Worm (Caenorhabditis elegans) whole organism, late embryonic: ENCODE data around the gene lips-11.

Source experiments
- C08G9.2 ChIP-seq: sonication (generic microtip); optimal IDR thresholded peaks from 2 replicates; lab custom pipeline; 2016; ENCODE audit warnings: mild to moderate bottlenecking, missing genetic modification characterization, moderate library complexity, missing compliant biosample characterization
- C38D4.7 ChIP-seq: fragments of 200-800 bp; sonication (Bioruptor generic); optimal IDR thresholded peaks from 2 replicates; lab custom pipeline; 2018; ENCODE audit warnings: mild to moderate bottlenecking, missing genetic modification characterization, moderate library complexity, missing compliant biosample characterization
- F13H6.1 ChIP-seq: sonication (generic microtip); optimal IDR thresholded peaks from 2 replicates; lab custom pipeline; 2016; ENCODE audit warnings: missing genetic modification characterization, missing compliant biosample characterization
- K09A11.1 ChIP-seq: sonication (generic microtip); optimal IDR thresholded peaks from 2 replicates; lab custom pipeline; 2017; ENCODE audit warnings: antibody characterized with exemption, mild to moderate bottlenecking, missing genetic modification characterization, missing compliant biosample characterization; ENCODE audit not compliant: insufficient read depth
- ceh-14 ChIP-seq: sonication (generic microtip); optimal IDR thresholded peaks from 2 replicates; lab custom pipeline; 2016; ENCODE audit warnings: missing genotype, missing genetic modification characterization, missing compliant biosample characterization
- ceh-18 ChIP-seq: sonication (generic microtip); optimal IDR thresholded peaks from 2 replicates; lab custom pipeline; 2016; ENCODE audit warnings: missing genetic modification characterization, missing compliant biosample characterization
- ceh-2 ChIP-seq: sonication (generic microtip); optimal IDR thresholded peaks from 2 replicates; lab custom pipeline; 2016; ENCODE audit warnings: missing genotype, missing genetic modification characterization, missing compliant biosample characterization
- ceh-24 ChIP-seq: sonication (generic microtip); optimal IDR thresholded peaks from 2 replicates; lab custom pipeline; 2016; ENCODE audit warnings: mild to moderate bottlenecking, missing genetic modification characterization, missing compliant biosample characterization
- ceh-34 ChIP-seq: sonication (generic microtip); optimal IDR thresholded peaks from 2 replicates; lab custom pipeline; 2016; ENCODE audit warnings: mild to moderate bottlenecking, missing genetic modification characterization, missing compliant biosample characterization
- ceh-45 ChIP-seq: fragments of 200-800 bp; sonication (Bioruptor generic); IDR thresholded peaks from 2 replicates; pipeline ENCODE4 v1.3.6; 2022; ENCODE audit warnings: missing genetic modification reagents, missing genetic modification characterization, missing compliant biosample characterization
- ceh-48 ChIP-seq: sonication (generic microtip); optimal IDR thresholded peaks from 2 replicates; lab custom pipeline; 2016; ENCODE audit warnings: missing genetic modification characterization, inconsistent platforms, missing compliant biosample characterization
- dmd-4 ChIP-seq: sonication (generic microtip); optimal IDR thresholded peaks from 2 replicates; lab custom pipeline; 2016; ENCODE audit warnings: borderline replicate concordance, missing genetic modification characterization, missing compliant biosample characterization
- dve-1 ChIP-seq: sonication (generic microtip); optimal IDR thresholded peaks from 2 replicates; lab custom pipeline; 2017; ENCODE audit warnings: antibody characterized with exemption, mild to moderate bottlenecking, missing genetic modification characterization, missing compliant biosample characterization
- ets-4 ChIP-seq: sonication (generic microtip); optimal IDR thresholded peaks from 2 replicates; lab custom pipeline; 2016; ENCODE audit warnings: missing genetic modification characterization, missing compliant biosample characterization
- eyg-1 ChIP-seq: sonication (generic microtip); optimal IDR thresholded peaks from 2 replicates; lab custom pipeline; 2016; ENCODE audit warnings: missing genotype, missing genetic modification characterization, missing compliant biosample characterization
- fkh-10 ChIP-seq: fragments of 150-350 bp; optimal IDR thresholded peaks from 2 replicates; lab custom pipeline; 2014; ENCODE audit warnings: missing biosample characterization, missing genetic modification reagents, missing genetic modification characterization
- hlh-13 ChIP-seq: fragments of 200-800 bp; sonication (Bioruptor generic); optimal IDR thresholded peaks from 2 replicates; lab custom pipeline; 2018; ENCODE audit warnings: mild to moderate bottlenecking, missing genetic modification characterization, missing compliant biosample characterization
- hlh-15 ChIP-seq: sonication (generic microtip); optimal IDR thresholded peaks from 2 replicates; lab custom pipeline; 2016; ENCODE audit warnings: missing genetic modification characterization, missing compliant biosample characterization
- hlh-30 ChIP-seq: sonication (generic microtip); optimal IDR thresholded peaks from 2 replicates; lab custom pipeline; 2017; ENCODE audit warnings: antibody characterized with exemption, missing genetic modification characterization, missing compliant biosample characterization; ENCODE audit not compliant: insufficient read depth
- mec-3 ChIP-seq: sonication (generic microtip); optimal IDR thresholded peaks from 2 replicates; lab custom pipeline; 2016; ENCODE audit warnings: borderline replicate concordance, missing genetic modification characterization, missing compliant biosample characterization
- nfya-1 ChIP-seq: sonication (generic microtip); optimal IDR thresholded peaks from 2 replicates; lab custom pipeline; 2017; ENCODE audit warnings: missing genetic modification characterization, mild to moderate bottlenecking, missing compliant biosample characterization, antibody characterized with exemption, moderate library complexity
- nhr-11 ChIP-seq: fragments of 150-350 bp; optimal IDR thresholded peaks from 2 replicates; lab custom pipeline; 2014; ENCODE audit warnings: missing biosample characterization, missing genetic modification characterization
- nhr-232 ChIP-seq: sonication (generic microtip); optimal IDR thresholded peaks from 2 replicates; lab custom pipeline; 2016; ENCODE audit warnings: missing genetic modification characterization, missing compliant biosample characterization
- pag-3 ChIP-seq: sonication (generic microtip); optimal IDR thresholded peaks from 2 replicates; lab custom pipeline; 2016; ENCODE audit warnings: missing compliant biosample characterization, missing genetic modification characterization, borderline replicate concordance
- pax-1 ChIP-seq: fragments of 150-350 bp; optimal IDR thresholded peaks from 2 replicates; lab custom pipeline; 2014; ENCODE audit warnings: missing biosample characterization, missing genetic modification characterization
- pha-2 ChIP-seq: sonication (generic microtip); optimal IDR thresholded peaks from 2 replicates; lab custom pipeline; 2017; ENCODE audit warnings: mild to moderate bottlenecking, missing genetic modification characterization, missing compliant biosample characterization
- sdc-2 ChIP-seq: sonication (generic microtip); optimal IDR thresholded peaks from 2 replicates; lab custom pipeline; 2016; ENCODE audit warnings: missing genotype, missing genetic modification characterization, missing compliant biosample characterization
- sox-4 ChIP-seq: sonication (generic microtip); optimal IDR thresholded peaks from 2 replicates; lab custom pipeline; 2017; ENCODE audit warnings: mild to moderate bottlenecking, missing genetic modification characterization, inconsistent platforms, missing compliant biosample characterization
- syd-9 ChIP-seq: sonication (generic microtip); optimal IDR thresholded peaks from 2 replicates; lab custom pipeline; 2016; ENCODE audit warnings: mild to moderate bottlenecking, missing genetic modification characterization, moderate library complexity, missing compliant biosample characterization
- tbx-2 ChIP-seq: sonication (generic microtip); optimal IDR thresholded peaks from 2 replicates; lab custom pipeline; 2016; ENCODE audit warnings: missing genetic modification characterization, missing compliant biosample characterization
- tbx-7 ChIP-seq: sonication (generic microtip); optimal IDR thresholded peaks from 2 replicates; lab custom pipeline; 2016; ENCODE audit warnings: missing genotype, missing genetic modification characterization, missing compliant biosample characterization
- unc-3 ChIP-seq, 2 experiments: fragments of 200-800 bp in 1 of 2; sonication (Bioruptor generic) in 1 of 2; sonication (generic microtip) in 1 of 2; conservative IDR thresholded peaks in 1 of 2; optimal IDR thresholded peaks in 1 of 2; 2 replicates each; pipeline versions ENCODE4 v1.3.6 to Lab custom; 2016 to 2022; ENCODE audit warnings: missing compliant biosample characterization in 2 of 2, missing genetic modification characterization in 2 of 2, missing genetic modification reagents in 1 of 2
- unc-42 ChIP-seq: sonication (generic microtip); optimal IDR thresholded peaks from 2 replicates; lab custom pipeline; 2016; ENCODE audit warnings: missing genotype, missing genetic modification characterization, missing compliant biosample characterization
- unc-55 ChIP-seq: sonication (generic microtip); optimal IDR thresholded peaks from 2 replicates; lab custom pipeline; 2017; ENCODE audit warnings: missing biosample characterization, missing genetic modification reagents, missing genetic modification characterization
- unc-86 ChIP-seq: sonication (generic microtip); optimal IDR thresholded peaks from 2 replicates; lab custom pipeline; 2016; ENCODE audit warnings: missing genetic modification characterization, missing compliant biosample characterization

Gene lips-11

DNA sequence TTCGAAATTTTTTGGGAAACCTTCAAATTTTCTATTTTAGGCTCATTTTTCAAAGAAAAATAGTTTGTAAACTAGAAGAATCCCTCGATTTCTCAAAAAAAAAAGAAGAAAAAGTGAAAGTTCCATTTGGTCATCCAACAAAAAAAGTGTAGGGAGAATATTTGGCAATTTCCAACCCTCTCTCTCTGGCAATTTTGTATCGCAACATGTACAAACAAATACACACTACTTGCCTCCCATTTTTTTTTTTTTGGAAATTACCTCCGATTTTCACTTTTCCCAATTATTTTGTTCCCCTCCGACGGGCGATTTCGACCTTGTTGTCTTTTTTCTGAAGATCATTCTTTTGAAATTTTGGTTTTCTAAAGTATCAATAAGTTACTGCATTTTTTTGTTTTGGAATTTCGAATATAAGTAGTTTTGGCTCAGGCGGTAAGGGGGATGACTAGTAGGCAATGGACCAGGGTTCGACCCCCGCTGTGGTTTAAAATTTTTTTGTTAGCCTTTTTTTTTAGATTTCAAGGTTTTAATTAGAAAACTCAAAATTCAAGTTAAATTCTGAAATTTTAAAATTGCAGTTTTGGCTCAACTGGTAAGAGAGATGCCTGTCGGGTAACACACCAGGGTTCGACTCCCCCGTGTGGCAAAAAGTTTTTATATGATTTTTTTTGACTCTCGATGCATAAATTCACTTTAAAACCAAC lies 22.1 kb downstream of the lips-11 start:
- TF ChIP-seq mec-3 (tag; lab: Kevin White, UChicago): no peak

DNA sequence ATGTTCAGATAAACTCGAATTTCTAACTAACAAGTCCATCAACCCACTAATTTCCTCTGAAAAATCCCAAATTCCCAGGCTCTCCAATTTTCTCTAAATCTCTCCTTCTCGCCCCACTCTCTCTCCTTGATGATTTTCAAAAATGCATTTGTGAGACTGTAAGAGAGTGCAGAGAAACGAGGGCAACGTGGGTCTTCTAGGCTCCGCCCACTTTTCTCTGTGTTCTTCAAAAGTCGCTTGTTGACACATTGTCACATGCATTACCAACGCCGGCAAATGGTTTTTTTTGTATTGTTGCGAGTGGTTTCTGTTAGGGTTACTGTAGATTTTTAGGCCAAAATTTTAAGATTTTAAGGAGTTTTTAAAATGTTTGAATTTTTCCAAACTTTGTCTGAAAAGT lies 24.3 kb downstream of the lips-11 start:
- TF ChIP-seq pag-3 (tag; lab: Kevin White, UChicago) (no peak), hlh-15 (no peak), C08G9.2 (tag; lab: Kevin White, UChicago) (no peak), nhr-232 (tag; lab: Kevin White, UChicago) (no peak), ceh-24 (tag; lab: Kevin White, UChicago) (no peak), C38D4.7 (GFP tag; lab: Kevin White, UChicago) (no peak), syd-9 (tag; lab: Kevin White, UChicago) (no peak), dmd-4 (no peak), ceh-18 (no peak), unc-86 (tag; lab: Kevin White, UChicago) (no peak), ceh-45 (no peak), dve-1 (tag; lab: Kevin White, UChicago) (no peak), eyg-1 (tag; lab: Kevin White, UChicago) (no peak), ets-4 (tag; lab: Kevin White, UChicago) (no peak)

DNA sequence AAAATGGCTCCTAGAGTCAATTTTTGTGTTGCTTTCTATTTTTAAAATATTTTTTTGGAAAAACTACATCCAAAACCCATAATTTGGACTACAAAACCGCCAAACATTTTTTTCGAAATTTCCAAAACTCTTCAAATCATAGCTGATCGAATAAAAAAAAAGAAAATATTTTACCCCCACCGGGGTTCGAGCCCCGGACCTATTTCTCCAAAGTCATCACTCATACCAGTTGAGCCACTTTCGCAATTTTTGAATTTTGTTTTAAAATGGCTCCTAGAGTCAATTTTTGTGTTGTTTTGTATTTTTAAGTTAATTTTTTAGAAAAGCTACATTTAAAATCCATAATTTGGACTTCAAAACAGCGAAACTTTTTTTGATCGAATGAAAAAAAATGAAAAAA lies 25.3 kb downstream of the lips-11 start:
- TF ChIP-seq tbx-7 (tag; lab: Kevin White, UChicago) (no peak), hlh-13 (no peak), sox-4 (tag; lab: Kevin White, UChicago) (no peak), eyg-1 (tag; lab: Kevin White, UChicago) (no peak), ceh-2 (tag; lab: Kevin White, UChicago) (no peak), fkh-10 (GFP tag; lab: Kevin White, UChicago) (no peak), ceh-48 (tag; lab: Kevin White, UChicago) (no peak), pag-3 (tag; lab: Kevin White, UChicago) (no peak), pha-2 (no peak), dmd-4 (no peak), hlh-15 (no peak), unc-42 (tag; lab: Kevin White, UChicago) (no peak), dve-1 (tag; lab: Kevin White, UChicago) (no peak), nhr-11 (no peak), ceh-14 (tag; lab: Kevin White, UChicago) (no peak), unc-86 (tag; lab: Kevin White, UChicago) (no peak), hlh-30 (tag; lab: Kevin White, UChicago) (no peak), pax-1 (tag; lab: Kevin White, UChicago) (no peak), sdc-2 (tag; lab: Kevin White, UChicago) (no peak), ceh-34 (tag; lab: Kevin White, UChicago) (no peak)
- TF ChIP-seq, all 69 proteins: peak for 0

DNA sequence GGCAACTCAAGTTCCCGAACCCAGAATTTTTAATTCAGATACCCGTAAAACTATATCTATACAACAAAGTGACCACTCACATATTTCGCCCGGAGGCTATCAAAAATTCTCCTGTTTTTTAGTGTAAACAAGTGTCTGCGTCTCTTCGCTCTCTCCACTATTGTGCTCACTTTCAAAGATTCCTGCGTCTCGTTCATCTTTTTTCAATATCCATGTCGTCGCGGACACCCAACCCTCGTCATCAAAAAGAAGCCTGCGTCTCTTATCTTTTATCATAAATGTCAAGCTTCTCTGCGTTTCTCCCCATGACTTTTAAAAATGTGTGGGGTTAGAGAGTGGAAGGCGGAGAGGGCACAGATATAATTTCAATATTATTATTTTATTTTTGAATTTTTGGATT lies 25.9 kb downstream of the lips-11 start:
- TF ChIP-seq unc-3 (GFP tag; conservative IDR thresholded peaks at IDR 0.05; lab: Robert Waterston, UW) (no peak), unc-3 (tag; optimal IDR thresholded peaks at IDR 0.05; lab: Kevin White, UChicago) (no peak), tbx-2 (tag; lab: Kevin White, UChicago) (peak; percentile 2), F13H6.1 (peak; percentile 27), unc-55 (peak; percentile 44), nfya-1 (tag; lab: Kevin White, UChicago) (peak; percentile 41), ceh-18 (peak; percentile 8), K09A11.1 (tag; lab: Kevin White, UChicago) (no peak)
